Worm (Caenorhabditis elegans) whole organism, L4 larva: ENCODE measurements around the gene T19B10.5.

Experiments
- dpl-1 ChIP-seq: fragments of 150-350 bp; optimal IDR thresholded peaks from 2 replicates; lab custom pipeline; 2014; ENCODE audit warnings: missing biosample characterization, missing genetic modification reagents, missing genetic modification characterization
- skn-1 ChIP-seq: fragments of 150-350 bp; optimal IDR thresholded peaks from 2 replicates; lab custom pipeline; 2014; ENCODE audit warnings: missing biosample characterization, missing genetic modification characterization
- unc-39 ChIP-seq: sonication (generic microtip); optimal IDR thresholded peaks from 2 replicates; lab custom pipeline; 2017; ENCODE audit warnings: missing biosample characterization, missing genetic modification characterization
- zag-1 ChIP-seq: fragments of 150-350 bp; optimal IDR thresholded peaks from 2 replicates; lab custom pipeline; 2014; ENCODE audit warnings: missing biosample characterization, missing genetic modification characterization

- TF ChIP-seq unc-39 (no peak), dpl-1 (GFP tag; lab: Kevin White, UChicago) (no peak), zag-1 (tag; lab: Kevin White, UChicago) (no peak), skn-1 (tag; lab: Kevin White, UChicago) (no peak)
Measured at ce11 chrV:11220415-11220814, 14.0 kb upstream of the T19B10.5 start.
